Fruit fly (Drosophila melanogaster): Measurements from ENCODE around the gene CG16853.

Gene CG16853

DNA sequence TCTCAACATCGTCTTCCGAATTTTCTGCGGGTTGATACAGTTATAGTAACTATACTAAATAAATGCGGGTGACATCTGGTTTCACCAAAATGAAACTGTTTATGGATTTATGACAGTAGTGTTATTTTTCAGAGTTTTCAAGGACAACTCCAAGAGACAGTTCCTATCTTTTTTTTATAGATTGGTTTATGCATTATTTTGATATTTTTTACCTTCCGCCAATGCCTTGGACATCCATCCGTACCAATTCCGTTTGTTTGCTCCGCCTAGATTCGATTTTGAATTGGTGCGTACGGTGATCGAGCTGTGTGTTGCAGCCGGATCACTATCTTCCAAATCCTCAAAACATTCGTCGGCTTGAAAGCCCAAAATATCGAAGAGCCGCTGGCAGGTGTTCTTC is at the start of gene CG16853:
Gene CG16853, plus strand, starts transcription at position 301 of the 400 bp plus-strand sequence.
- TF ChIP-seq CG11294 (GFP tag; IDR thresholded peaks at IDR 0.05) (no peak), CG11902 (GFP tag; optimal IDR thresholded peaks at IDR 0.05) (no peak), CG6808 (GFP tag; optimal IDR thresholded peaks at IDR 0.05) (no peak), Sox102F (GFP tag; optimal IDR thresholded peaks at IDR 0.05) (no peak), lz (GFP tag; optimal IDR thresholded peaks at IDR 0.05) (no peak), fd59A (GFP tag; optimal IDR thresholded peaks at IDR 0.05) (no peak), Eip93F (GFP tag; optimal IDR thresholded peaks at IDR 0.05) (no peak), Sox14 (GFP tag; optimal IDR thresholded peaks at IDR 0.05) (no peak), CG6276 (GFP tag; optimal IDR thresholded peaks at IDR 0.05) (no peak), CG7368 (GFP tag; optimal IDR thresholded peaks at IDR 0.05) (no peak), Sox15 (GFP tag; optimal IDR thresholded peaks at IDR 0.05) (no peak)

DNA sequence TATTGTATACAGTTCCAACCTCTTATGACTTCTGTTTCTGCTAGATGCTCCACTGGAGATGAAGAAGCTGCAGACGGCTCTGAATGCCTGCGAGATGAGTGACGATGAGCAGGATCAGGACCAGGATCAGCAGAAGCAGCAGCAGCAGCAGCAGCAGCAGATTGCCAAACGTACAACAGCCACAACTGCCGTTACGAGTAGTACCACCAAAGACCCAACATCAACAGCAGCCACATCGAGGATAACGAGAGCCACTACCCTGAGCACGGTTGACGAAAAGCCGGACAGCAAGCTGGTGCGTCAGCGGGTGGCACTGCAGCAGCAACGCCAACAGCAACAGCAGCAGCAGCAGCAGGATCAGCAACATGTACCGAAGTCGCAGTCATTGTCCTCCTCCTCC is 44.2 kb upstream of the CG16853 start:
- no peak for TF ChIP-seq fd85E (GFP tag; optimal IDR thresholded peaks at IDR 0.05)
- no peak for TF ChIP-seq Met (GFP tag; optimal IDR thresholded peaks at IDR 0.05)
- TF ChIP-seq CG11294 (GFP tag; IDR thresholded peaks at IDR 0.05): no peak
- no peak for TF ChIP-seq CG10669 (GFP tag; optimal IDR thresholded peaks at IDR 0.05)
- TF ChIP-seq CG10631 (GFP tag; optimal IDR thresholded peaks at IDR 0.05): no peak
- no peak for TF ChIP-seq CG6808 (GFP tag; optimal IDR thresholded peaks at IDR 0.05)
- TF ChIP-seq Lpt (GFP tag; optimal IDR thresholded peaks at IDR 0.05): no peak
- TF ChIP-seq Gug (GFP tag; IDR thresholded peaks at IDR 0.05): no peak
- no peak for TF ChIP-seq Eip93F (GFP tag; optimal IDR thresholded peaks at IDR 0.05)
- no peak for TF ChIP-seq CG4318 (GFP tag; optimal IDR thresholded peaks at IDR 0.05)
- TF ChIP-seq CG15336 (GFP tag; IDR thresholded peaks at IDR 0.05): no peak
- no peak for TF ChIP-seq vri (GFP tag; optimal IDR thresholded peaks at IDR 0.05)
- TF ChIP-seq eg (GFP tag; IDR thresholded peaks at IDR 0.05): no peak
- no peak for TF ChIP-seq Hr38 (GFP tag; optimal IDR thresholded peaks at IDR 0.05)
- no peak for TF ChIP-seq CG3919 (GFP tag; optimal IDR thresholded peaks at IDR 0.05)
- TF ChIP-seq CG8119 (GFP tag; IDR thresholded peaks at IDR 0.05): no peak
- no peak for TF ChIP-seq dsx (GFP tag; optimal IDR thresholded peaks at IDR 0.05; ENCODE audit: poor library complexity, severe bottlenecking)
- TF ChIP-seq CG8319 (GFP tag; optimal IDR thresholded peaks at IDR 0.05): no peak
- TF ChIP-seq Eip78C (GFP tag): no peak
- no peak for TF ChIP-seq pdm3 (GFP tag; optimal IDR thresholded peaks at IDR 0.05)

DNA sequence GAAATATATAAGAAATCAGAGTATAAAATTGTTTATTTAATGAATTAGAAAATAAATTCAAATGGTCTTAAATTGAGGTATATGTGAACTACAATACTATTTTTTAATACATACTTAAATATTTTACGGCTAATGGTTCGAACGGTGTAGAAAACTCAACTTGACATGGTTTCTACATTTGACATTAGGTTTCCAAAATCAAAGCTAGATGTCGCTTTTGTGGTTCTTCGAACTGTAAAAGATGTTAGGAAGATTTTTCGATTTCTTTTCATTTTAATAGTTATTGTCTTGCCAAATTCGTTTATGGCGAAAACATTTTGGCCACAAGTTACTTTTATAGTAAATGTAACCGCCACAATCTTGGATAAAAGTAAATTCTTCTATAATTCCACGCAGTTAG is 41.7 kb upstream of the CG16853 start:
- TF ChIP-seq CG6808 (GFP tag; optimal IDR thresholded peaks at IDR 0.05) (no peak), svp (GFP tag) (peak; percentile 52)

DNA sequence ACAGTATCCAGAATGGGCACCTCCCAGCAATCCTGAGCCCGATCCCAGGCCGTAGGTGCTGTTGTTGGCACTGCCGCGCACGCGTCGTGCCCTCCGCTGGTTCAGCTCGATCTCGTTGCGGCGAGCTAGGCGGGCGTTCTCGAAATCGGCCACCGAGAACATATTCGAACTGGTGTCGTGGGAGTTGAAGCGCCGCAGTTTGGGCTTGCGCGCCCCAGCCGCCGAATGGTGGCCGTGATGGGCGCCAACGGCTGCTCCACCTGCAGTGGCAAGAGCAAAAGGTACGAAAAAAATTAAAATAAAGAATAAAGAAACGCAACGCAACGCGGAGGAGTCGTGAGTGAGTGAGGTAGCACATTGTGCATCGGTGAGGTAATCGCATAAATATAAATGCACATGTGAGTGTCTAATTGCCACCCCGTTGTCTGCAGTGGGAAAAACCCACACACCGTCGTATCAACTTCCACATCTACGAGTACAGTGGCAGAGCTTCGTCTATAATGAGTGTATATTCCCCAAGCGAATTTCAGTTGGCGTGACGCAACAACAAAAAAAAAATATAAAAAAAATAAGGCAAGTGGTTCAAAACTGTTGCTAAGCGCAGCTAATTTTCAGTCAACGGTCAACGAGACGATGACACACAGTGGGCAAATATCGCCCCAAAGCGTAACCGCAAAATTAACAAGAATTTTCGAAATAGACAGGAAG is 32.4 kb upstream of the CG16853 start:
- TF ChIP-seq vri (GFP tag; optimal IDR thresholded peaks at IDR 0.05): peak; percentile 60
- 0 out of 3 replicates have a peak, but pooled peaks have one; percentile 13 for TF ChIP-seq CG8119 (GFP tag; IDR thresholded peaks at IDR 0.05)
- TF ChIP-seq Hr38 (GFP tag; optimal IDR thresholded peaks at IDR 0.05): no peak

DNA sequence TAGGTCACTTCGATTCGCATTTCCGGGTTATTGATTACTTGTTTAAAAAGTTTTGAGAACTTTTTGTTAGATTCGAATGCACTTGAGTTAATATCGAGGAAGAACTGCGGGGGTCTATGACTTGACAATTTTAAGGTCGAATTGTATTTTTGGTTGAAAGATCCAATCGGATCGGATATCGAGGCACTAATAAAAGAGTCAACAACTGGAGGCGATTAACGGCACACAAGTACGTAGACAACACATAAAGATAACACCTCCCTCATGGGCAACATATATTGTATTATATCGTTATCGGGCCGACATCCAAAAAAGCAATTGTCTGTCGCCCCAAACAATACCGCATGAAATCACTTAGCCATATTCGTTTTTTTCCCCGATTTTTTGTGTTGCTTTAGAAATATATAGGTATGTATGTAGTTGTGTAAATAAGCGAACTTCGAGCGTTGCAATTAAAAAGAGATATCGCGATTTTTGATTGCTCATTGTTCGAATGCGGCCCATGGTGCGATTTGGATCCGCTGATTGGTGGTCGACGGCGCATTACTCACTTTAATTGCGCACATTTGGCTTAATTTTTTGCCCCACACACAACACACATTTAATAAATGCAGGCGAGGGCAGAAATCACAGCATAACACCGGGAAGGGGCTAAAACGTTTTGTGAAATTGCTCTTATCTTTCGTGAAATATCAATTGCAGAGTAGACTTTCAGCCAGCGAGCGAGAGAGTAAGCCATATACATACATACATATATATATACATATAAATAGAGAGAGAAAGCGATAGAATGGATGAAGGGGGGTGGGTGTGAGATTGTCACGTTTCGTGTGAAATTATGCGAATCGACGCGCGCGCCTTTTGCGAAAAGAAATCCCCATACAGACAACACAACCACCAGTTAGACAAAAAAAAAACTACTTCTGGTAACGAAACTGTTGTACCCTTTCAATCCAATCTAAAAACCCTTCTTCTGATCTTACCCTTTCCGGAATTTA is 30.9 kb upstream of the CG16853 start:
- no peak for TF ChIP-seq Hr4 (GFP tag; optimal IDR thresholded peaks at IDR 0.05)
- peak; percentile 4 for TF ChIP-seq fkh (GFP tag; optimal IDR thresholded peaks at IDR 0.05)
- TF ChIP-seq vri (GFP tag; optimal IDR thresholded peaks at IDR 0.05): peak; percentile 38
- no peak for TF ChIP-seq CG6854 (GFP tag; optimal IDR thresholded peaks at IDR 0.05)
- peak; percentile 29 for TF ChIP-seq Eip78C (GFP tag)
- peak; percentile 19 for TF ChIP-seq Lpt (GFP tag; optimal IDR thresholded peaks at IDR 0.05)
